Worm (Caenorhabditis elegans) whole organism, young adult: Measurements from ENCODE around the gene nspb-5.

Experiments
- B0019.2 ChIP-seq: fragments of 200-800 bp; sonication (Bioruptor generic); conservative IDR thresholded peaks from 2 replicates; pipeline ENCODE4 v1.3.6; 2022; ENCODE audit warnings: missing genetic modification reagents, missing genetic modification characterization, missing compliant biosample characterization
- B0035.1 ChIP-seq: sonication (generic microtip); optimal IDR thresholded peaks from 2 replicates; lab custom pipeline; 2016; ENCODE audit warnings: missing genetic modification characterization, mild to moderate bottlenecking, missing compliant biosample characterization, missing genotype, missing genetic modification reagents
- C17E4.6 ChIP-seq: fragments of 200-800 bp; sonication (Bioruptor generic); IDR thresholded peaks from 2 replicates; pipeline ENCODE4 v1.3.6; 2022; ENCODE audit warnings: missing genetic modification reagents, missing genetic modification characterization, missing compliant biosample characterization
- D2030.7 ChIP-seq: fragments of 200-800 bp; sonication (Bioruptor generic); IDR thresholded peaks from 2 replicates; pipeline ENCODE4 v1.3.6; 2022; ENCODE audit warnings: missing genetic modification reagents, missing genetic modification characterization, missing compliant biosample characterization
- F37B4.10 ChIP-seq: fragments of 200-800 bp; sonication (Bioruptor generic); IDR thresholded peaks from 2 replicates; pipeline ENCODE4 v1.3.6; 2022; ENCODE audit warnings: missing genetic modification characterization, missing compliant biosample characterization
- F57A8.1 ChIP-seq: fragments of 200-800 bp; sonication (Bioruptor generic); optimal IDR thresholded peaks from 2 replicates; lab custom pipeline; 2018; ENCODE audit warnings: mild to moderate bottlenecking, missing genetic modification characterization, moderate library complexity, missing compliant biosample characterization
- F57C9.4 ChIP-seq: sonication (generic microtip); optimal IDR thresholded peaks from 2 replicates; lab custom pipeline; 2017; ENCODE audit warnings: mild to moderate bottlenecking, missing genetic modification characterization, missing compliant biosample characterization
- Y53F4B.3 ChIP-seq: fragments of 200-800 bp; sonication (Bioruptor generic); IDR thresholded peaks from 2 replicates; pipeline ENCODE4 v1.3.6; 2022; ENCODE audit warnings: missing genetic modification reagents, missing genetic modification characterization, missing compliant biosample characterization
- Y56A3A.18 ChIP-seq: fragments of 200-800 bp; sonication (Bioruptor generic); IDR thresholded peaks from 2 replicates; pipeline ENCODE4 v1.3.6; 2022; ENCODE audit warnings: missing genetic modification reagents, missing genetic modification characterization, missing compliant biosample characterization
- Y67H2A.10 ChIP-seq: fragments of 200-800 bp; sonication (Bioruptor generic); conservative IDR thresholded peaks from 2 replicates; pipeline ENCODE4 v1.3.6; 2022; ENCODE audit warnings: missing genetic modification reagents, missing genetic modification characterization, missing compliant biosample characterization
- ZK185.1 ChIP-seq: sonication (generic microtip); optimal IDR thresholded peaks from 2 replicates; lab custom pipeline; 2016; ENCODE audit warnings: mild to moderate bottlenecking, missing genetic modification characterization, missing compliant biosample characterization; ENCODE audit not compliant: poor library complexity, severe bottlenecking
- akir-1 ChIP-seq: fragments of 200-800 bp; sonication (Bioruptor generic); optimal IDR thresholded peaks from 2 replicates; lab custom pipeline; 2018; ENCODE audit warnings: mild to moderate bottlenecking, missing genetic modification characterization, moderate library complexity, missing compliant biosample characterization
- ama-1 ChIP-seq, 3 experiments: fragments of 150-350 bp in 1 of 3; sonication (generic microtip) in 2 of 3; optimal IDR thresholded peaks; 2 replicates each; lab custom pipeline; 2014 to 2018; ENCODE audit warnings: missing biosample characterization in 2 of 3, missing genetic modification characterization in 2 of 3, missing genetic modification reagents in 2 of 3
- athp-1 ChIP-seq: sonication (generic microtip); optimal IDR thresholded peaks from 2 replicates; lab custom pipeline; 2017; ENCODE audit warnings: mild to moderate bottlenecking, missing genetic modification characterization, missing compliant biosample characterization
- attf-5 ChIP-seq: fragments of 200-800 bp; sonication (Bioruptor generic); optimal IDR thresholded peaks from 2 replicates; lab custom pipeline; 2018; ENCODE audit warnings: mild to moderate bottlenecking, missing genetic modification characterization, missing compliant biosample characterization
- attf-6 ChIP-seq: fragments of 200-800 bp; sonication (Bioruptor generic); IDR thresholded peaks from 2 replicates; pipeline ENCODE4 v1.3.6; 2022; ENCODE audit warnings: missing genetic modification reagents, missing genetic modification characterization, missing compliant biosample characterization
- ccch-3 ChIP-seq: fragments of 200-800 bp; sonication (Bioruptor generic); optimal IDR thresholded peaks from 2 replicates; lab custom pipeline; 2018; ENCODE audit warnings: mild to moderate bottlenecking, missing genetic modification characterization, missing compliant biosample characterization
- cebp-2 ChIP-seq: fragments of 200-800 bp; sonication (Bioruptor generic); IDR thresholded peaks from 2 replicates; pipeline ENCODE4 v1.3.6; 2022; ENCODE audit warnings: missing genetic modification characterization, missing compliant biosample characterization
- ceh-100 ChIP-seq: fragments of 200-800 bp; sonication (Bioruptor generic); IDR thresholded peaks from 2 replicates; pipeline ENCODE4 v1.3.6; 2022; ENCODE audit warnings: missing genetic modification reagents, missing genetic modification characterization, missing compliant biosample characterization
- ceh-27 ChIP-seq: fragments of 200-800 bp; sonication (Bioruptor generic); optimal IDR thresholded peaks from 2 replicates; lab custom pipeline; 2018; ENCODE audit warnings: mild to moderate bottlenecking, missing genetic modification characterization, moderate library complexity, missing compliant biosample characterization
- ceh-58 ChIP-seq: fragments of 200-800 bp; sonication (Bioruptor generic); IDR thresholded peaks from 2 replicates; pipeline ENCODE4 v1.3.6; 2022; ENCODE audit warnings: missing genetic modification characterization, missing compliant biosample characterization
- ceh-79 ChIP-seq: sonication (generic microtip); optimal IDR thresholded peaks from 2 replicates; lab custom pipeline; 2017; ENCODE audit warnings: mild to moderate bottlenecking, missing genetic modification characterization, missing compliant biosample characterization
- ceh-91 ChIP-seq: fragments of 200-800 bp; sonication (Bioruptor generic); IDR thresholded peaks from 2 replicates; pipeline ENCODE4 v1.3.6; 2022; ENCODE audit warnings: missing genetic modification reagents, missing genetic modification characterization, missing compliant biosample characterization
- die-1 ChIP-seq: sonication (generic microtip); optimal IDR thresholded peaks from 2 replicates; lab custom pipeline; 2016; ENCODE audit warnings: missing genotype, mild to moderate bottlenecking, missing genetic modification characterization, missing compliant biosample characterization
- egrh-3 ChIP-seq: fragments of 200-800 bp; sonication (Bioruptor generic); IDR thresholded peaks from 2 replicates; pipeline ENCODE4 v1.3.6; 2022; ENCODE audit warnings: missing genetic modification reagents, missing genetic modification characterization, missing compliant biosample characterization
- ets-4 ChIP-seq: fragments of 200-800 bp; sonication (Bioruptor generic); optimal IDR thresholded peaks from 2 replicates; lab custom pipeline; 2018; ENCODE audit warnings: mild to moderate bottlenecking, missing genetic modification characterization, missing compliant biosample characterization
- hmg-20 ChIP-seq: fragments of 200-800 bp; sonication (Bioruptor generic); IDR thresholded peaks from 2 replicates; pipeline ENCODE4 v1.3.6; 2022; ENCODE audit warnings: missing genetic modification reagents, missing genetic modification characterization, missing compliant biosample characterization
- hrde-1 ChIP-seq: sonication (generic microtip); optimal IDR thresholded peaks from 2 replicates; lab custom pipeline; 2016; ENCODE audit warnings: missing genetic modification characterization, mild to moderate bottlenecking, missing compliant biosample characterization, moderate library complexity, missing genotype, missing genetic modification reagents, borderline replicate concordance
- lag-1 ChIP-seq: fragments of 200-800 bp; sonication (Bioruptor generic); IDR thresholded peaks from 2 replicates; pipeline ENCODE4 v1.3.6; 2022; ENCODE audit warnings: missing genetic modification reagents, missing genetic modification characterization, missing compliant biosample characterization
- lsy-27 ChIP-seq: sonication (generic microtip); optimal IDR thresholded peaks from 2 replicates; lab custom pipeline; 2017; ENCODE audit warnings: missing genetic modification characterization, mild to moderate bottlenecking, missing compliant biosample characterization, antibody characterized with exemption, missing genotype, borderline replicate concordance; ENCODE audit not compliant: insufficient read depth
- madf-10 ChIP-seq: sonication (generic microtip); optimal IDR thresholded peaks from 2 replicates; lab custom pipeline; 2016; ENCODE audit warnings: mild to moderate bottlenecking, missing genetic modification characterization, missing compliant biosample characterization
- madf-3 ChIP-seq: fragments of 200-800 bp; sonication (Bioruptor generic); IDR thresholded peaks from 2 replicates; pipeline ENCODE4 v1.3.6; 2022; ENCODE audit warnings: missing genetic modification reagents, missing genetic modification characterization, missing compliant biosample characterization
- mcd-1 ChIP-seq: fragments of 200-800 bp; sonication (Bioruptor generic); IDR thresholded peaks from 2 replicates; pipeline ENCODE4 v1.3.6; 2022; ENCODE audit warnings: missing genetic modification reagents, missing genetic modification characterization, missing compliant biosample characterization
- mxl-1 ChIP-seq: sonication (generic microtip); optimal IDR thresholded peaks from 2 replicates; lab custom pipeline; 2016; ENCODE audit warnings: missing genetic modification characterization, missing compliant biosample characterization
- nfya-1 ChIP-seq: sonication (generic microtip); optimal IDR thresholded peaks from 2 replicates; lab custom pipeline; 2017; ENCODE audit warnings: antibody characterized with exemption, missing compliant biosample characterization, missing genetic modification characterization, borderline replicate concordance; ENCODE audit not compliant: insufficient read depth
- nfyb-1 ChIP-seq: fragments of 200-800 bp; sonication (Bioruptor generic); IDR thresholded peaks from 2 replicates; pipeline ENCODE4 v1.3.6; 2022; ENCODE audit warnings: missing genetic modification reagents, missing genetic modification characterization, missing compliant biosample characterization
- nhr-120 ChIP-seq: fragments of 200-800 bp; sonication (Bioruptor generic); IDR thresholded peaks from 2 replicates; pipeline ENCODE4 v1.3.6; 2022; ENCODE audit warnings: missing genetic modification characterization, missing compliant biosample characterization
- nhr-179 ChIP-seq: sonication (generic microtip); optimal IDR thresholded peaks from 2 replicates; lab custom pipeline; 2016; ENCODE audit warnings: mild to moderate bottlenecking, missing genetic modification characterization, missing compliant biosample characterization
- nhr-27 ChIP-seq: fragments of 200-800 bp; sonication (Bioruptor generic); optimal IDR thresholded peaks from 2 replicates; lab custom pipeline; 2018; ENCODE audit warnings: mild to moderate bottlenecking, missing genetic modification characterization, moderate library complexity, missing compliant biosample characterization
- nhr-80 ChIP-seq: sonication (generic microtip); optimal IDR thresholded peaks from 2 replicates; lab custom pipeline; 2016; ENCODE audit warnings: missing genetic modification characterization, missing compliant biosample characterization
- rcor-1 ChIP-seq: fragments of 200-800 bp; sonication (Bioruptor generic); IDR thresholded peaks from 2 replicates; pipeline ENCODE4 v1.3.6; 2022; ENCODE audit warnings: missing genetic modification reagents, missing genetic modification characterization, missing compliant biosample characterization
- repo-1 ChIP-seq: sonication (generic microtip); optimal IDR thresholded peaks from 2 replicates; lab custom pipeline; 2017; ENCODE audit warnings: mild to moderate bottlenecking, missing genetic modification characterization, missing compliant biosample characterization
- sptf-2 ChIP-seq: fragments of 200-800 bp; sonication (Bioruptor generic); optimal IDR thresholded peaks from 2 replicates; lab custom pipeline; 2018; ENCODE audit warnings: mild to moderate bottlenecking, missing genetic modification characterization, missing compliant biosample characterization
- ztf-18 ChIP-seq: sonication (generic microtip); optimal IDR thresholded peaks from 2 replicates; lab custom pipeline; 2016; ENCODE audit warnings: missing genotype, mild to moderate bottlenecking, missing genetic modification characterization, missing compliant biosample characterization
- ztf-25 ChIP-seq: fragments of 200-800 bp; sonication (Bioruptor generic); IDR thresholded peaks from 2 replicates; pipeline ENCODE4 v1.3.6; 2022; ENCODE audit warnings: missing genetic modification reagents, missing genetic modification characterization, missing compliant biosample characterization
- ztf-26 ChIP-seq: sonication (generic microtip); optimal IDR thresholded peaks from 2 replicates; lab custom pipeline; 2017; ENCODE audit warnings: missing genetic modification characterization, missing compliant biosample characterization

The nspb-5 gene

ce11 chrIV:6556624-6557368, 42.0 kb upstream of the nspb-5 start, which contains the start of gene try-3 (continued):
- TF ChIP-seq nfya-1 (tag; lab: Kevin White, UChicago), result no peak
- TF ChIP-seq ama-1 (optimal IDR thresholded peaks at IDR 0.05; lab: Kevin White, UChicago), result no peak
- TF ChIP-seq ama-1 (GFP tag; optimal IDR thresholded peaks at IDR 0.05; lab: Kevin White, UChicago), result peak in 1 of 2 experiments; percentile 61
- TF ChIP-seq F37B4.10, result 0 out of 2 replicates have a peak, but pooled peaks have one; percentile 59
- no peak for TF ChIP-seq ccch-3 (GFP tag; lab: Kevin White, UChicago)
- TF ChIP-seq hrde-1 (tag; lab: Kevin White, UChicago), result no peak
- TF ChIP-seq B0035.1 (tag; lab: Kevin White, UChicago), result peak; percentile 36
- TF ChIP-seq F57A8.1 (GFP tag; lab: Kevin White, UChicago), result no peak
- TF ChIP-seq athp-1 (tag; lab: Kevin White, UChicago), result peak; percentile 65
- TF ChIP-seq madf-10 (tag; lab: Kevin White, UChicago), result peak; percentile 51
- peak; percentile 17 for TF ChIP-seq ceh-79 (tag; lab: Kevin White, UChicago)
- no peak for TF ChIP-seq nhr-179 (tag; lab: Kevin White, UChicago)
- 0 out of 2 replicates have a peak, but pooled peaks have one; percentile 68 for TF ChIP-seq ceh-58 (GFP tag; lab: Robert Waterston, UW)
- TF ChIP-seq ceh-27, result peak; percentile 73
- peak; percentile 42 for TF ChIP-seq F57C9.4 (tag; lab: Kevin White, UChicago)
- no peak for TF ChIP-seq nhr-27 (tag; lab: Kevin White, UChicago)
- TF ChIP-seq sptf-2 (GFP tag; lab: Kevin White, UChicago), result peak; percentile 61
- TF ChIP-seq lsy-27, result no peak
- 0 out of 2 replicates have a peak, but pooled peaks have one; percentile 18 for TF ChIP-seq C17E4.6
- TF ChIP-seq D2030.7 (GFP tag; lab: Robert Waterston, UW), result peak; percentile 67
- TF ChIP-seq rcor-1 (GFP tag; lab: Robert Waterston, UW), result peak; percentile 68
- 0 out of 2 replicates have a peak, but pooled peaks have one; percentile 27 for TF ChIP-seq Y56A3A.18 (GFP tag; lab: Robert Waterston, UW)
- peak; percentile 42 for TF ChIP-seq ztf-26 (tag; lab: Kevin White, UChicago)
- TF ChIP-seq hmg-20 (GFP tag; lab: Robert Waterston, UW), result peak; percentile 71
- peak; percentile 54 for TF ChIP-seq mxl-1 (tag; lab: Kevin White, UChicago)
- TF ChIP-seq ceh-100 (GFP tag; lab: Robert Waterston, UW), result peak; percentile 72
- peak; percentile 66 for TF ChIP-seq ztf-18
- TF ChIP-seq ZK185.1 (tag; lab: Kevin White, UChicago), result peak; percentile 74
- no peak for TF ChIP-seq lag-1 (GFP tag; lab: Robert Waterston, UW)
- peak; percentile 81 for TF ChIP-seq die-1 (tag; lab: Kevin White, UChicago)
- TF ChIP-seq ets-4, result peak; percentile 13
- TF ChIP-seq Y53F4B.3, result no peak
- no peak for TF ChIP-seq repo-1 (tag; lab: Kevin White, UChicago)
- peak; percentile 41 for TF ChIP-seq nhr-80 (tag; lab: Kevin White, UChicago)
- peak; percentile 47 for TF ChIP-seq ceh-91
- peak; percentile 54 for TF ChIP-seq attf-5 (GFP tag; lab: Kevin White, UChicago)
- peak; percentile 80 for TF ChIP-seq nfyb-1 (GFP tag; lab: Robert Waterston, UW)
- TF ChIP-seq egrh-3 (GFP tag; lab: Robert Waterston, UW), result peak; percentile 73
- peak; percentile 50; the same call in 1 of the 2 replicates for TF ChIP-seq B0019.2 (GFP tag; lab: Robert Waterston, UW)
- TF ChIP-seq nhr-120, result no peak
- TF ChIP-seq mcd-1, result peak; percentile 82
- peak; percentile 63; the same call in 1 of the 2 replicates for TF ChIP-seq ztf-25 (GFP tag; lab: Robert Waterston, UW)
- no peak for TF ChIP-seq akir-1
- TF ChIP-seq attf-6, result peak; percentile 82; the same call in 1 of the 2 replicates
- TF ChIP-seq Y67H2A.10, result no peak
- peak; percentile 79; the same call in 1 of the 2 replicates for TF ChIP-seq cebp-2
- peak; percentile 78; the same call in 1 of the 2 replicates for TF ChIP-seq madf-3
